Worm (Caenorhabditis elegans) whole organism, young adult: Measurements from ENCODE around the gene Y62E10A.6.

Source experiments
- B0019.2 ChIP-seq: fragments of 200-800 bp; sonication (Bioruptor generic); conservative IDR thresholded peaks from 2 replicates; pipeline ENCODE4 v1.3.6; 2022; ENCODE audit warnings: missing genetic modification reagents, missing genetic modification characterization, missing compliant biosample characterization
- B0261.1 ChIP-seq: sonication (generic microtip); optimal IDR thresholded peaks from 2 replicates; lab custom pipeline; 2016; ENCODE audit warnings: mild to moderate bottlenecking, missing genetic modification characterization, moderate library complexity, missing compliant biosample characterization
- D2030.7 ChIP-seq: fragments of 200-800 bp; sonication (Bioruptor generic); IDR thresholded peaks from 2 replicates; pipeline ENCODE4 v1.3.6; 2022; ENCODE audit warnings: missing genetic modification reagents, missing genetic modification characterization, missing compliant biosample characterization
- F33H1.4 ChIP-seq: fragments of 200-800 bp; sonication (Bioruptor generic); IDR thresholded peaks from 2 replicates; pipeline ENCODE4 v1.3.6; 2022; ENCODE audit warnings: missing genetic modification reagents, missing genetic modification characterization, missing compliant biosample characterization
- F57A8.1 ChIP-seq: fragments of 200-800 bp; sonication (Bioruptor generic); optimal IDR thresholded peaks from 2 replicates; lab custom pipeline; 2018; ENCODE audit warnings: mild to moderate bottlenecking, missing genetic modification characterization, moderate library complexity, missing compliant biosample characterization
- T26A5.8 ChIP-seq: sonication (generic microtip); optimal IDR thresholded peaks from 2 replicates; lab custom pipeline; 2016; ENCODE audit warnings: missing genetic modification characterization, missing compliant biosample characterization
- Y53G8AR.9 ChIP-seq: fragments of 200-800 bp; sonication (Bioruptor generic); conservative IDR thresholded peaks from 2 replicates; pipeline ENCODE4 v1.3.6; 2022; ENCODE audit warnings: missing genetic modification reagents, missing genetic modification characterization, missing compliant biosample characterization
- Y79H2A.3 ChIP-seq: fragments of 200-800 bp; sonication (Bioruptor generic); conservative IDR thresholded peaks from 2 replicates; pipeline ENCODE4 v1.3.6; 2022; ENCODE audit warnings: missing genetic modification reagents, missing genetic modification characterization, missing compliant biosample characterization
- ZK185.1 ChIP-seq: sonication (generic microtip); optimal IDR thresholded peaks from 2 replicates; lab custom pipeline; 2016; ENCODE audit warnings: mild to moderate bottlenecking, missing genetic modification characterization, missing compliant biosample characterization; ENCODE audit not compliant: poor library complexity, severe bottlenecking
- attf-5 ChIP-seq: fragments of 200-800 bp; sonication (Bioruptor generic); optimal IDR thresholded peaks from 2 replicates; lab custom pipeline; 2018; ENCODE audit warnings: mild to moderate bottlenecking, missing genetic modification characterization, missing compliant biosample characterization
- attf-6 ChIP-seq: fragments of 200-800 bp; sonication (Bioruptor generic); IDR thresholded peaks from 2 replicates; pipeline ENCODE4 v1.3.6; 2022; ENCODE audit warnings: missing genetic modification reagents, missing genetic modification characterization, missing compliant biosample characterization
- cebp-1 ChIP-seq, 2 experiments: fragments of 200-800 bp in 1 of 2; sonication (Bioruptor generic) in 1 of 2; sonication (generic microtip) in 1 of 2; IDR thresholded peaks in 1 of 2; optimal IDR thresholded peaks in 1 of 2; 2 replicates each; pipeline versions ENCODE4 v1.3.6 to Lab custom; 2017 to 2022; ENCODE audit warnings: missing compliant biosample characterization in 2 of 2, missing genetic modification characterization in 2 of 2, mild to moderate bottlenecking in 1 of 2, missing genetic modification reagents in 1 of 2, moderate library complexity in 1 of 2
- cebp-2 ChIP-seq: fragments of 200-800 bp; sonication (Bioruptor generic); IDR thresholded peaks from 2 replicates; pipeline ENCODE4 v1.3.6; 2022; ENCODE audit warnings: missing genetic modification characterization, missing compliant biosample characterization
- ceh-100 ChIP-seq: fragments of 200-800 bp; sonication (Bioruptor generic); IDR thresholded peaks from 2 replicates; pipeline ENCODE4 v1.3.6; 2022; ENCODE audit warnings: missing genetic modification reagents, missing genetic modification characterization, missing compliant biosample characterization
- ceh-27 ChIP-seq: fragments of 200-800 bp; sonication (Bioruptor generic); optimal IDR thresholded peaks from 2 replicates; lab custom pipeline; 2018; ENCODE audit warnings: mild to moderate bottlenecking, missing genetic modification characterization, moderate library complexity, missing compliant biosample characterization
- dox-1 ChIP-seq: fragments of 200-800 bp; sonication (Bioruptor generic); IDR thresholded peaks from 2 replicates; pipeline ENCODE4 v1.3.6; 2022; ENCODE audit warnings: missing genetic modification reagents, missing genetic modification characterization, missing compliant biosample characterization
- dpl-1 ChIP-seq: fragments of 150-350 bp; optimal IDR thresholded peaks from 2 replicates; lab custom pipeline; 2014; ENCODE audit warnings: missing biosample characterization, missing genetic modification reagents, missing genetic modification characterization
- efl-1 ChIP-seq: fragments of 150-350 bp; optimal IDR thresholded peaks from 2 replicates; lab custom pipeline; 2014; ENCODE audit warnings: missing biosample characterization, missing genetic modification reagents, missing genetic modification characterization
- fkh-3 ChIP-seq: sonication (generic microtip); optimal IDR thresholded peaks from 2 replicates; lab custom pipeline; 2016; ENCODE audit warnings: mild to moderate bottlenecking, missing genetic modification characterization, missing compliant biosample characterization
- hmg-1.2 ChIP-seq: fragments of 200-800 bp; sonication (Bioruptor generic); IDR thresholded peaks from 2 replicates; pipeline ENCODE4 v1.3.6; 2022; ENCODE audit warnings: missing genetic modification reagents, missing genetic modification characterization, missing compliant biosample characterization
- lin-35 ChIP-seq, 3 experiments: fragments of 150-350 bp in 2 of 3; sonication (generic microtip) in 1 of 3; optimal IDR thresholded peaks; 2 replicates each; lab custom pipeline; 2014 to 2018; ENCODE audit warnings: missing biosample characterization in 3 of 3, missing genetic modification characterization in 3 of 3, missing genetic modification reagents in 3 of 3
- lin-40 ChIP-seq: sonication (generic microtip); optimal IDR thresholded peaks from 2 replicates; lab custom pipeline; 2016; ENCODE audit warnings: missing genetic modification characterization, mild to moderate bottlenecking, missing compliant biosample characterization, missing genotype, missing genetic modification reagents
- lin-54 ChIP-seq: fragments of 200-800 bp; sonication (Bioruptor generic); optimal IDR thresholded peaks from 2 replicates; lab custom pipeline; 2018; ENCODE audit warnings: mild to moderate bottlenecking, missing genetic modification characterization, missing compliant biosample characterization
- lsl-1 ChIP-seq: fragments of 200-800 bp; sonication (Bioruptor generic); optimal IDR thresholded peaks from 2 replicates; lab custom pipeline; 2018; ENCODE audit warnings: mild to moderate bottlenecking, missing genetic modification characterization, moderate library complexity, missing compliant biosample characterization
- madf-3 ChIP-seq: fragments of 200-800 bp; sonication (Bioruptor generic); IDR thresholded peaks from 2 replicates; pipeline ENCODE4 v1.3.6; 2022; ENCODE audit warnings: missing genetic modification reagents, missing genetic modification characterization, missing compliant biosample characterization
- madf-6 ChIP-seq: fragments of 200-800 bp; sonication (Bioruptor generic); IDR thresholded peaks from 2 replicates; pipeline ENCODE4 v1.3.6; 2022; ENCODE audit warnings: missing genetic modification reagents, missing genetic modification characterization, missing compliant biosample characterization
- mcd-1 ChIP-seq: fragments of 200-800 bp; sonication (Bioruptor generic); IDR thresholded peaks from 2 replicates; pipeline ENCODE4 v1.3.6; 2022; ENCODE audit warnings: missing genetic modification reagents, missing genetic modification characterization, missing compliant biosample characterization
- mel-28 ChIP-seq: sonication (generic microtip); optimal IDR thresholded peaks from 2 replicates; lab custom pipeline; 2016; ENCODE audit warnings: borderline replicate concordance, mild to moderate bottlenecking, missing genetic modification characterization, missing compliant biosample characterization
- nhr-27 ChIP-seq: fragments of 200-800 bp; sonication (Bioruptor generic); optimal IDR thresholded peaks from 2 replicates; lab custom pipeline; 2018; ENCODE audit warnings: mild to moderate bottlenecking, missing genetic modification characterization, moderate library complexity, missing compliant biosample characterization
- nhr-80 ChIP-seq: sonication (generic microtip); optimal IDR thresholded peaks from 2 replicates; lab custom pipeline; 2016; ENCODE audit warnings: missing genetic modification characterization, missing compliant biosample characterization
- rec-8 ChIP-seq, 2 experiments: sonication (generic microtip); optimal IDR thresholded peaks; 2 replicates each; lab custom pipeline; 2016; ENCODE audit warnings: mild to moderate bottlenecking in 2 of 2, missing genetic modification characterization in 2 of 2, missing genetic modification reagents in 2 of 2, missing genotype in 2 of 2, missing biosample characterization in 1 of 2, missing compliant biosample characterization in 1 of 2, moderate library complexity in 1 of 2
- rpc-1 ChIP-seq, 2 experiments: fragments of 150-350 bp in 1 of 2; sonication (generic microtip) in 1 of 2; optimal IDR thresholded peaks; 2 replicates each; lab custom pipeline; 2014 to 2018; ENCODE audit warnings: missing biosample characterization in 1 of 2, missing genetic modification characterization in 1 of 2, missing genetic modification reagents in 1 of 2, missing genotype in 1 of 2
- sdz-38 ChIP-seq: sonication (generic microtip); optimal IDR thresholded peaks from 2 replicates; lab custom pipeline; 2016; ENCODE audit warnings: missing genotype, missing genetic modification characterization, missing compliant biosample characterization
- snpc-1.1 ChIP-seq: sonication (generic microtip); optimal IDR thresholded peaks from 2 replicates; lab custom pipeline; 2017; ENCODE audit warnings: missing genetic modification characterization, mild to moderate bottlenecking, missing compliant biosample characterization, antibody characterized with exemption, moderate library complexity, missing genotype, missing genetic modification reagents; ENCODE audit not compliant: insufficient read depth
- snpc-3.4 ChIP-seq: sonication (generic microtip); optimal IDR thresholded peaks from 2 replicates; lab custom pipeline; 2017; ENCODE audit warnings: missing genetic modification characterization, mild to moderate bottlenecking, missing compliant biosample characterization, antibody characterized with exemption, moderate library complexity, missing genotype, missing genetic modification reagents
- snpc-4 ChIP-seq, 5 experiments: fragments of 150-350 bp in 1 of 5; sonication (generic microtip) in 4 of 5; optimal IDR thresholded peaks; 2 replicates each; lab custom pipeline; 2014 to 2018; ENCODE audit warnings: missing genetic modification characterization in 5 of 5, missing biosample characterization in 3 of 5, antibody characterized with exemption in 2 of 5, mild to moderate bottlenecking in 2 of 5, missing compliant biosample characterization in 2 of 5, missing genotype in 2 of 5, moderate library complexity in 2 of 5, missing genetic modification reagents in 1 of 5
- tbp1 ChIP-seq: fragments of 200-800 bp; sonication (Bioruptor generic); optimal IDR thresholded peaks from 2 replicates; lab custom pipeline; 2018; ENCODE audit warnings: mild to moderate bottlenecking, missing genetic modification characterization, missing compliant biosample characterization
- unc-130 ChIP-seq: sonication (generic microtip); optimal IDR thresholded peaks from 2 replicates; lab custom pipeline; 2016; ENCODE audit warnings: missing genetic modification reagents, missing genetic modification characterization, missing compliant biosample characterization
- ztf-18 ChIP-seq: sonication (generic microtip); optimal IDR thresholded peaks from 2 replicates; lab custom pipeline; 2016; ENCODE audit warnings: missing genotype, mild to moderate bottlenecking, missing genetic modification characterization, missing compliant biosample characterization

Gene Y62E10A.6

ce11 chrIV:13380506-13380905 is 8.7 kb downstream of the Y62E10A.6 start:
- TF ChIP-seq F57A8.1 (GFP tag; lab: Kevin White, UChicago) (no peak), cebp-2 (GFP tag; lab: Robert Waterston, UW) (peak; percentile 82; the same call in 1 of the 2 replicates), mel-28 (tag; lab: Kevin White, UChicago) (no peak)

- TF ChIP-seq B0261.1 (no peak), tbp1 (no peak), ZK185.1 (no peak)
Observed at ce11 chrIV:13381823-13382222, 10.0 kb downstream of the Y62E10A.6 start, which contains the start of gene emc-3. Gene emc-3, minus strand, starts transcription at chrIV:13381923.

- TF ChIP-seq hmg-1.2 (GFP tag; lab: Robert Waterston, UW) (peak; percentile 90), Y53G8AR.9 (no peak)
Observed at ce11 chrIV:13383763-13384436, 12.1 kb downstream of the Y62E10A.6 start, which contains the start of gene rab-19. Gene rab-19, minus strand, starts transcription at chrIV:13384386.

- TF ChIP-seq madf-3 (0 out of 2 replicates have a peak, but pooled peaks have one; percentile 43), D2030.7 (peak; percentile 40), nhr-27 (tag; lab: Kevin White, UChicago) (no peak), lin-40 (peak; percentile 47), lin-54 (peak; percentile 29), sdz-38 (no peak), ZK185.1 (peak; percentile 17), ceh-100 (GFP tag; lab: Robert Waterston, UW) (peak; percentile 63), rpc-1 (optimal IDR thresholded peaks at IDR 0.05; lab: Kevin White, UChicago) (peak; percentile 39), rpc-1 (tag; optimal IDR thresholded peaks at IDR 0.05; lab: Kevin White, UChicago) (no peak), unc-130 (GFP tag; lab: Kevin White, UChicago) (peak; percentile 50), Y53G8AR.9 (no peak), fkh-3 (tag; lab: Kevin White, UChicago) (no peak), F33H1.4 (GFP tag; lab: Robert Waterston, UW) (peak; percentile 46), cebp-1 (GFP tag; IDR thresholded peaks at IDR 0.05; lab: Robert Waterston, UW) (no peak), cebp-1 (tag; optimal IDR thresholded peaks at IDR 0.05; lab: Kevin White, UChicago) (peak; percentile 45), attf-6 (peak; percentile 46; the same call in 1 of the 2 replicates), Y79H2A.3 (GFP tag; lab: Robert Waterston, UW) (no peak), dox-1 (GFP tag; lab: Robert Waterston, UW) (peak; percentile 59), mcd-1 (GFP tag; lab: Robert Waterston, UW) (peak; percentile 91), dpl-1 (GFP tag; lab: Kevin White, UChicago) (peak; percentile 49), B0019.2 (GFP tag; lab: Robert Waterston, UW) (no peak), ceh-27 (GFP tag; lab: Kevin White, UChicago) (peak; percentile 25), attf-5 (GFP tag; lab: Kevin White, UChicago) (peak; percentile 74), efl-1 (GFP tag; lab: Kevin White, UChicago) (peak; percentile 38), snpc-3.4 (peak; percentile 3), T26A5.8 (tag; lab: Kevin White, UChicago) (no peak), tbp1 (peak; percentile 42), lin-35 (GFP tag; optimal IDR thresholded peaks at IDR 0.05; lab: Kevin White, UChicago) (peak in 1 of 3 experiments; percentile 73), snpc-1.1 (tag; lab: Kevin White, UChicago) (peak; percentile 61), snpc-4 (GFP tag; optimal IDR thresholded peaks at IDR 0.05; lab: Kevin White, UChicago) (no peak), snpc-4 (tag; optimal IDR thresholded peaks at IDR 0.05; lab: Kevin White, UChicago) (peak; percentile 5 to 81 (median 66)), ztf-18 (tag; lab: Kevin White, UChicago) (peak; percentile 39), lsl-1 (GFP tag; lab: Kevin White, UChicago) (peak; percentile 41), madf-6 (GFP tag; lab: Robert Waterston, UW) (peak; percentile 51; the same call in 1 of the 2 replicates), rec-8 (tag; optimal IDR thresholded peaks at IDR 0.05; lab: Kevin White, UChicago) (no peak), nhr-80 (tag; lab: Kevin White, UChicago) (no peak)
Observed at ce11 chrIV:13386043-13386442, 14.2 kb downstream of the Y62E10A.6 start, which contains the start of the genes Y62E10A.20, Y62E10A.23 and mdt-9. Gene Y62E10A.20, minus strand, starts transcription at chrIV:13386091. Gene Y62E10A.23, plus strand, starts transcription at chrIV:13386324. Gene mdt-9, plus strand, starts transcription at chrIV:13386380.
